Worm (Caenorhabditis elegans) whole organism, L2 larva: ENCODE results near the gene F28G4.3.

Source experiments
- aly-2 ChIP-seq: fragments of 150-350 bp; optimal IDR thresholded peaks from 2 replicates; lab custom pipeline; 2014; ENCODE audit warnings: missing biosample characterization, missing genetic modification characterization
- mdl-1 ChIP-seq, 2 experiments: fragments of 150-350 bp in 1 of 2; sonication (generic microtip) in 1 of 2; optimal IDR thresholded peaks; 2 replicates each; lab custom pipeline; 2017; ENCODE audit warnings: missing biosample characterization in 2 of 2, missing genetic modification characterization in 2 of 2

DNA sequence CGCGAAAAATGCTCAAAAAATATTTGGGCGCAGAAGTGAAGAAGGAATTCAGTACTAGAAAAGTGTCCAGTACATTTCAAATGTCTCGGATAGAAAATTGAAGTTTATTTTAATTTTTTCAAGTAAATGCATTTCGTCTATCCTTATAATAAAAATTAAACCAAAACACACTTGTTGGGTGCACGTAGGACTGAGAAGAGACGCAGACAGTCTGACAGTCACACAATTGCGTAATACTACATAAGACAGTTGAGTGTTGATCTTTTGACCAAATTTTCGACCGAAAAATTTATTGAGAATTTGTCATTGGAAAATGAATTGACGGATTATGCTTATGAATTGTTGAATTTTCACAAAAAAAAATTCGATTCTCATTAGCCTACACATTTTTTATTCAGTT lies 22.0 kb upstream of the F28G4.3 start, which contains the start of gene oac-7:
- TF ChIP-seq mdl-1 (tag; optimal IDR thresholded peaks at IDR 0.05; lab: Kevin White, UChicago) (no peak), aly-2 (tag; lab: Kevin White, UChicago) (no peak)
